Fruit fly (Drosophila melanogaster) whole organism, embryonic: ENCODE results near the gene Cul6.

Source experiments
- Aef1 ChIP-seq: fragments of 200-800 bp; sonication (Bioruptor generic); IDR thresholded peaks from 3 replicates; pipeline ENCODE4 v1.3.6; 2022; ENCODE audit warnings: missing biosample characterization, missing genetic modification characterization
- CG10366 ChIP-seq: fragments of 200-800 bp; sonication (Bioruptor generic); IDR thresholded peaks from 2 replicates; pipeline ENCODE4 v1.3.6; 2022; ENCODE audit warnings: missing biosample characterization, missing genetic modification characterization
- CG11695 ChIP-seq: fragments of 200-800 bp; sonication (Bioruptor generic); IDR thresholded peaks from 3 replicates; pipeline ENCODE4 v1.3.6; 2022; ENCODE audit warnings: missing biosample characterization, missing genetic modification characterization
- CG12071 ChIP-seq: fragments of 200-800 bp; sonication (Bioruptor generic); optimal IDR thresholded peaks from 3 replicates; lab custom pipeline; 2018; ENCODE audit warnings: missing biosample characterization, mild to moderate bottlenecking, missing genetic modification characterization
- CG13775 ChIP-seq: fragments of 200-800 bp; sonication (Bioruptor generic); optimal IDR thresholded peaks from 3 replicates; lab custom pipeline; 2017; ENCODE audit warnings: missing biosample characterization, mild to moderate bottlenecking, missing genetic modification characterization
- CG13894 ChIP-seq: fragments of 200-800 bp; sonication (Bioruptor generic); optimal IDR thresholded peaks from 3 replicates; lab custom pipeline; 2018; ENCODE audit warnings: missing biosample characterization, mild to moderate bottlenecking, missing genetic modification characterization, moderate library complexity
- CG15479 ChIP-seq: fragments of 200-800 bp; sonication (Bioruptor generic); optimal IDR thresholded peaks from 3 replicates; lab custom pipeline; 2019; ENCODE audit warnings: missing biosample characterization, mild to moderate bottlenecking, missing genetic modification characterization, moderate library complexity
- CG16813 ChIP-seq: fragments of 200-800 bp; sonication (Bioruptor generic); IDR thresholded peaks from 3 replicates; pipeline ENCODE4 v1.3.6; 2022; ENCODE audit warnings: missing biosample characterization, missing genetic modification characterization; ENCODE audit not compliant: partially characterized antibody
- CG17568 ChIP-seq: fragments of 200-800 bp; sonication (Bioruptor generic); optimal IDR thresholded peaks from 2 replicates; lab custom pipeline; 2018; ENCODE audit warnings: missing biosample characterization, mild to moderate bottlenecking, missing genetic modification characterization, moderate library complexity
- CG17612 ChIP-seq: fragments of 200-800 bp; sonication (Bioruptor generic); IDR thresholded peaks from 2 replicates; pipeline ENCODE4 v1.3.6; 2022; ENCODE audit warnings: missing biosample characterization, missing genetic modification characterization
- CG17802 ChIP-seq: fragments of 200-800 bp; sonication (Bioruptor generic); optimal IDR thresholded peaks from 2 replicates; lab custom pipeline; 2018; ENCODE audit warnings: missing biosample characterization, mild to moderate bottlenecking, missing genetic modification characterization, moderate library complexity
- CG1792 ChIP-seq: fragments of 200-800 bp; sonication (Bioruptor generic); optimal IDR thresholded peaks from 2 replicates; lab custom pipeline; 2016; ENCODE audit warnings: missing biosample characterization, missing genetic modification characterization
- CG2712 ChIP-seq: fragments of 200-800 bp; optimal IDR thresholded peaks from 3 replicates; lab custom pipeline; 2019; ENCODE audit warnings: missing biosample characterization, mild to moderate bottlenecking, missing genetic modification characterization, moderate library complexity
- CG32532 ChIP-seq: fragments of 200-800 bp; sonication (Bioruptor generic); IDR thresholded peaks from 2 replicates; pipeline ENCODE4 v1.3.6; 2022; ENCODE audit warnings: missing biosample characterization, missing genetic modification characterization
- CG3407 ChIP-seq: fragments of 200-800 bp; sonication (Bioruptor generic); optimal IDR thresholded peaks from 2 replicates; lab custom pipeline; 2018; ENCODE audit warnings: missing biosample characterization, mild to moderate bottlenecking, missing genetic modification characterization
- CG4328 ChIP-seq: fragments of 200-800 bp; sonication (Bioruptor generic); optimal IDR thresholded peaks from 3 replicates; lab custom pipeline; 2017; ENCODE audit warnings: missing biosample characterization, missing genetic modification reagents, missing genetic modification characterization
- CG6654 ChIP-seq: fragments of 200-800 bp; sonication (Bioruptor generic); optimal IDR thresholded peaks from 2 replicates; lab custom pipeline; 2017; ENCODE audit warnings: missing biosample characterization, mild to moderate bottlenecking, missing genetic modification characterization
- CG7786 ChIP-seq: fragments of 200-800 bp; sonication (Bioruptor generic); optimal IDR thresholded peaks from 2 replicates; lab custom pipeline; 2016; ENCODE audit warnings: missing biosample characterization, missing genetic modification characterization
- CG9817 ChIP-seq: fragments of 200-800 bp; sonication (Bioruptor generic); optimal IDR thresholded peaks from 2 replicates; lab custom pipeline; 2018; ENCODE audit warnings: missing biosample characterization, mild to moderate bottlenecking, missing genetic modification characterization, moderate library complexity
- CG9876 ChIP-seq: fragments of 200-800 bp; sonication (Bioruptor generic); optimal IDR thresholded peaks from 2 replicates; lab custom pipeline; 2016; ENCODE audit warnings: missing biosample characterization, missing genetic modification characterization
- CkIIα-i1 ChIP-seq: fragments of 200-800 bp; sonication (Bioruptor generic); IDR thresholded peaks from 2 replicates; pipeline ENCODE4 v1.3.6; 2022; ENCODE audit warnings: missing biosample characterization, missing genetic modification characterization
- H15 ChIP-seq: fragments of 200-800 bp; sonication (Bioruptor generic); IDR thresholded peaks from 3 replicates; pipeline ENCODE4 v1.3.6; 2022; ENCODE audit warnings: missing biosample characterization, missing genetic modification characterization
- Hr39 ChIP-seq: fragments of >200 bp; optimal IDR thresholded peaks from 2 replicates; lab custom pipeline; 2017
- NC2β ChIP-seq: fragments of 200-800 bp; sonication (Bioruptor generic); optimal IDR thresholded peaks from 2 replicates; lab custom pipeline; 2016; ENCODE audit warnings: missing biosample characterization, missing genetic modification characterization
- Nf-YC ChIP-seq: fragments of 200-800 bp; optimal IDR thresholded peaks from 3 replicates; lab custom pipeline; 2019; ENCODE audit warnings: missing biosample characterization, mild to moderate bottlenecking, missing genetic modification characterization, moderate library complexity
- Oli ChIP-seq: fragments of 200-800 bp; sonication (Bioruptor generic); optimal IDR thresholded peaks from 2 replicates; lab custom pipeline; 2018; ENCODE audit warnings: missing biosample characterization, mild to moderate bottlenecking, missing genetic modification characterization, moderate library complexity
- Sox102F ChIP-seq: fragments of 200-800 bp; sonication (Bioruptor generic); optimal IDR thresholded peaks from 2 replicates; lab custom pipeline; 2018; ENCODE audit warnings: missing biosample characterization, mild to moderate bottlenecking, missing genetic modification characterization, moderate library complexity
- Spps ChIP-seq: fragments of 200-800 bp; sonication (Bioruptor generic); optimal IDR thresholded peaks from 2 replicates; lab custom pipeline; 2018; ENCODE audit warnings: missing biosample characterization, mild to moderate bottlenecking, missing genetic modification characterization
- Sry-δ ChIP-seq: fragments of 200-800 bp; sonication (Bioruptor generic); optimal IDR thresholded peaks from 2 replicates; lab custom pipeline; 2016; ENCODE audit warnings: missing biosample characterization, missing genetic modification characterization
- Ssrp ChIP-seq: fragments of 200-800 bp; sonication (Bioruptor generic); optimal IDR thresholded peaks from 2 replicates; lab custom pipeline; 2018; ENCODE audit warnings: missing biosample characterization, mild to moderate bottlenecking, missing genetic modification characterization, moderate library complexity
- Taf1 ChIP-seq: fragments of 200-800 bp; sonication (Bioruptor generic); IDR thresholded peaks from 2 replicates; pipeline ENCODE4 v1.3.6; 2022; ENCODE audit warnings: missing biosample characterization, missing genetic modification characterization
- aop ChIP-seq: fragments of 200-800 bp; sonication (Bioruptor generic); IDR thresholded peaks from 2 replicates; pipeline ENCODE4 v1.3.6; 2022; ENCODE audit warnings: missing biosample characterization, missing genetic modification characterization
- ara ChIP-seq: fragments of 200-800 bp; sonication (Bioruptor generic); IDR thresholded peaks from 2 replicates; pipeline ENCODE4 v1.3.6; 2022; ENCODE audit warnings: missing biosample characterization, missing genetic modification characterization
- cas ChIP-seq: fragments of 200-800 bp; sonication (Bioruptor generic); IDR thresholded peaks from 2 replicates; pipeline ENCODE4 v1.3.6; 2022; ENCODE audit warnings: missing biosample characterization, missing genetic modification characterization
- cato ChIP-seq: fragments of 200-800 bp; sonication (Bioruptor generic); optimal IDR thresholded peaks from 2 replicates; lab custom pipeline; 2016; ENCODE audit warnings: missing biosample characterization, missing genetic modification characterization, borderline replicate concordance
- chinmo ChIP-seq: fragments of 200-800 bp; sonication (Bioruptor generic); IDR thresholded peaks from 4 replicates; pipeline ENCODE4 v1.3.6; 2022; ENCODE audit warnings: missing biosample characterization, missing genetic modification characterization; ENCODE audit not compliant: partially characterized antibody
- croc ChIP-seq: fragments of 200-800 bp; sonication (Bioruptor generic); conservative IDR thresholded peaks from 3 replicates; pipeline ENCODE4 v1.3.6; 2022; ENCODE audit warnings: missing biosample characterization, missing genetic modification characterization
- crp ChIP-seq, 2 experiments: fragments of 200-800 bp; sonication (Bioruptor generic); optimal IDR thresholded peaks; 2 replicates in 1 of 2; 3 replicates in 1 of 2; lab custom pipeline; 2017; ENCODE audit warnings: missing biosample characterization in 2 of 2, missing genetic modification characterization in 2 of 2, mild to moderate bottlenecking in 1 of 2, moderate library complexity in 1 of 2
- dm ChIP-seq: fragments of 200-800 bp; sonication (Bioruptor generic); optimal IDR thresholded peaks from 3 replicates; lab custom pipeline; 2016; ENCODE audit warnings: missing biosample characterization, missing genetic modification characterization
- dpn ChIP-seq, 2 experiments: fragments of 200-800 bp; sonication (Bioruptor generic); optimal IDR thresholded peaks; 3 replicates each; lab custom pipeline; 2016; ENCODE audit warnings: missing biosample characterization in 2 of 2, missing genetic modification characterization in 2 of 2
- ems ChIP-seq: fragments of 200-800 bp; sonication (Bioruptor generic); optimal IDR thresholded peaks from 3 replicates; lab custom pipeline; 2016; ENCODE audit warnings: missing biosample characterization, missing genetic modification characterization
- en ChIP-seq: fragments of 200-800 bp; sonication (Bioruptor generic); optimal IDR thresholded peaks from 2 replicates; lab custom pipeline; 2016; ENCODE audit warnings: missing biosample characterization, missing genetic modification characterization
- fd102C ChIP-seq: fragments of 200-800 bp; sonication (Bioruptor generic); optimal IDR thresholded peaks from 2 replicates; lab custom pipeline; 2018; ENCODE audit warnings: missing biosample characterization, mild to moderate bottlenecking, missing genetic modification characterization, moderate library complexity
- hkb ChIP-seq, 2 experiments: fragments of 200-800 bp in 1 of 2; fragments of >200 bp in 1 of 2; sonication (Bioruptor generic) in 1 of 2; IDR thresholded peaks in 1 of 2; optimal IDR thresholded peaks in 1 of 2; 2 replicates each; pipeline versions ENCODE4 v1.3.6 to Lab custom; 2017 to 2022; ENCODE audit warnings: missing biosample characterization in 1 of 2, missing genetic modification characterization in 1 of 2
- ind ChIP-seq: fragments of 200-800 bp; sonication (Bioruptor generic); optimal IDR thresholded peaks from 3 replicates; lab custom pipeline; 2016; ENCODE audit warnings: missing biosample characterization, missing genetic modification characterization
- kni ChIP-seq: fragments of 200-800 bp; sonication (Bioruptor generic); optimal IDR thresholded peaks from 3 replicates; lab custom pipeline; 2017; ENCODE audit warnings: mild to moderate bottlenecking, missing biosample characterization, missing genetic modification reagents, missing genetic modification characterization
- pb ChIP-seq: fragments of 200-800 bp; sonication (Bioruptor generic); optimal IDR thresholded peaks from 3 replicates; lab custom pipeline; 2016; ENCODE audit warnings: missing biosample characterization, missing genetic modification characterization
- pho ChIP-seq: fragments of 200-800 bp; sonication (Bioruptor generic); optimal IDR thresholded peaks from 2 replicates; lab custom pipeline; 2016; ENCODE audit warnings: missing biosample characterization, missing genetic modification characterization
- toy ChIP-seq: fragments of 200-800 bp; sonication (Bioruptor generic); IDR thresholded peaks from 2 replicates; pipeline ENCODE4 v1.3.6; 2022; ENCODE audit warnings: missing biosample characterization, missing genetic modification characterization
- wor ChIP-seq: fragments of 200-800 bp; sonication (Bioruptor generic); IDR thresholded peaks from 2 replicates; pipeline ENCODE4 v1.3.6; 2022; ENCODE audit warnings: missing biosample characterization, missing genetic modification characterization
- yki ChIP-seq: fragments of >200 bp; optimal IDR thresholded peaks from 3 replicates; lab custom pipeline; 2018

Cul6 gene

dm6 chr3L:13044335-13044814, 32.9 kb upstream of the Cul6 start, which contains the start of gene Syx13 (continued):
- TF ChIP-seq Hr39 (lab: Kevin White, UChicago), result no peak
- TF ChIP-seq CG3407 (GFP tag; lab: Kevin White, UChicago), result no peak
- TF ChIP-seq Ssrp (tag; lab: Kevin White, UChicago), result no peak
- no peak for TF ChIP-seq Sox102F
- TF ChIP-seq CG12071 (GFP tag; lab: Kevin White, UChicago), result no peak
- TF ChIP-seq pho (GFP tag; lab: Kevin White, UChicago), result no peak
- TF ChIP-seq H15 (GFP tag; lab: Robert Waterston, UW), result no peak
- no peak for TF ChIP-seq wor
- TF ChIP-seq Oli (tag; lab: Kevin White, UChicago), result no peak
- peak in 1 of 2 experiments; percentile 77 for TF ChIP-seq crp (GFP tag; optimal IDR thresholded peaks at IDR 0.05; lab: Kevin White, UChicago)
- peak; percentile 72 for TF ChIP-seq CG16813
- TF ChIP-seq CG17612 (GFP tag; lab: Robert Waterston, UW), result no peak
- TF ChIP-seq aop (GFP tag; lab: Robert Waterston, UW), result no peak
- TF ChIP-seq CG9876 (GFP tag; lab: Kevin White, UChicago), result no peak
- 0 out of 2 replicates have a peak, but pooled peaks have one; percentile 17 for TF ChIP-seq CG32532 (GFP tag; lab: Robert Waterston, UW)
- no peak for TF ChIP-seq CG17568 (GFP tag; lab: Kevin White, UChicago)
- TF ChIP-seq CG13894 (tag; lab: Kevin White, UChicago), result peak; percentile 40
- no peak for TF ChIP-seq CG7786 (GFP tag; lab: Kevin White, UChicago)
- TF ChIP-seq pb (GFP tag; lab: Kevin White, UChicago), result no peak
- peak; percentile 41 for TF ChIP-seq CG2712 (tag; lab: Kevin White, UChicago)
- TF ChIP-seq ara (GFP tag; lab: Robert Waterston, UW), result no peak
- TF ChIP-seq CkIIα-i1 (GFP tag; lab: Robert Waterston, UW), result no peak
- TF ChIP-seq fd102C, result no peak
- TF ChIP-seq cas, result no peak
- TF ChIP-seq ind (GFP tag; lab: Kevin White, UChicago), result no peak
- TF ChIP-seq Nf-YC (tag; lab: Kevin White, UChicago), result peak; percentile 59
- TF ChIP-seq CG10366 (GFP tag; lab: Robert Waterston, UW), result no peak
- peak; percentile 61 for TF ChIP-seq Sry-δ
- TF ChIP-seq Spps (tag; lab: Kevin White, UChicago), result peak; percentile 5
- TF ChIP-seq CG1792 (GFP tag; lab: Kevin White, UChicago), result no peak
- TF ChIP-seq Aef1 (GFP tag; lab: Robert Waterston, UW), result peak; percentile 39; the same call in 2 of the 3 replicates
- TF ChIP-seq ems (GFP tag; lab: Kevin White, UChicago), result no peak
- no peak for TF ChIP-seq NC2β (GFP tag; lab: Kevin White, UChicago)
- no peak for TF ChIP-seq Taf1 (GFP tag; lab: Robert Waterston, UW)
- TF ChIP-seq CG4328 (GFP tag; lab: Kevin White, UChicago), result no peak
- no peak for TF ChIP-seq yki
- no peak for TF ChIP-seq CG9817 (tag; lab: Kevin White, UChicago)
- TF ChIP-seq kni (GFP tag; lab: Kevin White, UChicago), result peak; percentile 62
- peak in 1 of 2 experiments; percentile 8 for TF ChIP-seq dpn (GFP tag; optimal IDR thresholded peaks at IDR 0.05; lab: Kevin White, UChicago)
- peak; percentile 13 for TF ChIP-seq CG13775 (GFP tag; lab: Kevin White, UChicago)
- TF ChIP-seq CG6654 (GFP tag; lab: Kevin White, UChicago), result no peak
- TF ChIP-seq toy (GFP tag; lab: Robert Waterston, UW), result no peak
- TF ChIP-seq croc (GFP tag; lab: Robert Waterston, UW), result no peak
- no peak for TF ChIP-seq hkb (optimal IDR thresholded peaks at IDR 0.05; lab: Kevin White, UChicago)
- no peak for TF ChIP-seq hkb (GFP tag; IDR thresholded peaks at IDR 0.05; lab: Robert Waterston, UW)
- no peak for TF ChIP-seq en
- peak; percentile 31 for TF ChIP-seq CG15479 (GFP tag; lab: Kevin White, UChicago)
- TF ChIP-seq cato, result no peak
- peak; percentile 26 for TF ChIP-seq dm
- no peak for TF ChIP-seq CG17802 (tag; lab: Kevin White, UChicago)
- 0 out of 3 replicates have a peak, but pooled peaks have one; percentile 14 for TF ChIP-seq CG11695
- peak; percentile 99 for TF ChIP-seq chinmo (GFP tag; lab: Robert Waterston, UW)
